Worm (Caenorhabditis elegans) whole organism, L1 larva: ENCODE measurements around the gene F57B9.8.

Source experiments
- aha-1 ChIP-seq: fragments of 150-350 bp; optimal IDR thresholded peaks from 2 replicates; lab custom pipeline; 2014; ENCODE audit warnings: missing biosample characterization, missing genetic modification characterization
- dsc-1 ChIP-seq: sonication (generic microtip); optimal IDR thresholded peaks from 2 replicates; lab custom pipeline; 2016; ENCODE audit warnings: mild to moderate bottlenecking, missing genetic modification characterization, missing compliant biosample characterization
- egl-27 ChIP-seq, 2 experiments: fragments of 150-350 bp in 1 of 2; sonication (generic microtip); optimal IDR thresholded peaks; 3 replicates each; lab custom pipeline; 2017 to 2018; ENCODE audit warnings: missing biosample characterization in 2 of 2, missing genetic modification characterization in 2 of 2, missing genetic modification reagents in 2 of 2
- elt-2 ChIP-seq: sonication (generic microtip); optimal IDR thresholded peaks from 2 replicates; lab custom pipeline; 2016; ENCODE audit warnings: missing genetic modification characterization, mild to moderate bottlenecking, inconsistent platforms, missing compliant biosample characterization, missing genetic modification reagents
- fkh-8 ChIP-seq: sonication (generic microtip); optimal IDR thresholded peaks from 2 replicates; lab custom pipeline; 2016; ENCODE audit warnings: mild to moderate bottlenecking, missing genetic modification characterization, missing compliant biosample characterization
- fos-1 ChIP-seq: fragments of 150-350 bp; optimal IDR thresholded peaks from 2 replicates; lab custom pipeline; 2014; ENCODE audit warnings: missing biosample characterization, missing genetic modification characterization
- jun-1 ChIP-seq: fragments of 150-350 bp; optimal IDR thresholded peaks from 2 replicates; lab custom pipeline; 2014; ENCODE audit warnings: missing biosample characterization, missing genetic modification reagents, missing genetic modification characterization
- lin-13 ChIP-seq: fragments of 150-350 bp; optimal IDR thresholded peaks from 2 replicates; lab custom pipeline; 2014; ENCODE audit warnings: missing biosample characterization, missing genetic modification reagents, missing genetic modification characterization
- lin-15B ChIP-seq: fragments of 150-350 bp; sonication (generic microtip); optimal IDR thresholded peaks from 3 replicates; lab custom pipeline; 2014; ENCODE audit warnings: missing biosample characterization, missing genetic modification characterization
- rnt-1 ChIP-seq: sonication (generic microtip); optimal IDR thresholded peaks from 2 replicates; lab custom pipeline; 2016; ENCODE audit warnings: mild to moderate bottlenecking, missing genetic modification characterization, moderate library complexity, missing compliant biosample characterization
- snpc-4 ChIP-seq: fragments of 150-350 bp; optimal IDR thresholded peaks from 2 replicates; lab custom pipeline; 2014; ENCODE audit warnings: missing biosample characterization, missing genetic modification characterization
- ztf-11 ChIP-seq, 2 experiments: sonication (generic microtip); optimal IDR thresholded peaks; 2 replicates each; lab custom pipeline; 2016 to 2017; ENCODE audit warnings: missing genetic modification characterization in 2 of 2, missing biosample characterization in 1 of 2, missing compliant biosample characterization in 1 of 2

- no peak for TF ChIP-seq fkh-8
- no peak for TF ChIP-seq aha-1
- no peak for TF ChIP-seq lin-13 (GFP tag; lab: Kevin White, UChicago)
- TF ChIP-seq lin-15B (tag; lab: Kevin White, UChicago), result no peak
- no peak for TF ChIP-seq egl-27 (tag; optimal IDR thresholded peaks at IDR 0.05; lab: Kevin White, UChicago)
- no peak for TF ChIP-seq elt-2
- no peak for TF ChIP-seq fos-1
- no peak for TF ChIP-seq dsc-1 (tag; lab: Kevin White, UChicago)
- no peak for TF ChIP-seq ztf-11 (tag; optimal IDR thresholded peaks at IDR 0.05; lab: Kevin White, UChicago)
- TF ChIP-seq snpc-4 (tag; lab: Kevin White, UChicago), result no peak
- TF ChIP-seq jun-1 (tag; lab: Kevin White, UChicago), result no peak
- TF ChIP-seq rnt-1 (tag; lab: Kevin White, UChicago), result peak; percentile 16
Observed at ce11 chrIII:6888497-6888896, 46.6 kb downstream of the F57B9.8 start.
